Worm (Caenorhabditis elegans) whole organism, mixed stage, embryonic: ENCODE measurements around the gene F08F1.9.

Source experiments
- ces-1 ChIP-seq: fragments of 150-350 bp; optimal IDR thresholded peaks from 2 replicates; lab custom pipeline; 2014; ENCODE audit warnings: missing biosample characterization, missing genetic modification reagents, missing genetic modification characterization
- elt-1 ChIP-seq: sonication (generic microtip); optimal IDR thresholded peaks from 2 replicates; lab custom pipeline; 2017; ENCODE audit warnings: missing genetic modification characterization, mild to moderate bottlenecking, missing compliant biosample characterization, antibody characterized with exemption, moderate library complexity, borderline replicate concordance; ENCODE audit not compliant: insufficient read depth
- mep-1 ChIP-seq: fragments of 150-350 bp; optimal IDR thresholded peaks from 2 replicates; lab custom pipeline; 2017; ENCODE audit warnings: missing biosample characterization, missing genetic modification reagents, missing genetic modification characterization, inconsistent platforms

ce11 chrX:8440001-8440735 is 29.5 kb upstream of the F08F1.9 start:
- TF ChIP-seq ces-1 (GFP tag; lab: Kevin White, UChicago), result no peak
- TF ChIP-seq elt-1, result no peak
- TF ChIP-seq mep-1, result no peak
